Worm (Caenorhabditis elegans): ENCODE data around the gene T19B10.2.

T19B10.2 gene

ce11 chrV:11220936-11221335 lies at the start of gene T19B10.2:
TSS of gene T19B10.2 (plus strand) at chrV:11221302.
- TF ChIP-seq ets-7 (tag; optimal IDR thresholded peaks at IDR 0.05): no peak
- no peak for TF ChIP-seq hmbx-1 (tag; optimal IDR thresholded peaks at IDR 0.05)
- TF ChIP-seq pes-1 (GFP tag; IDR thresholded peaks at IDR 0.05): no peak
- TF ChIP-seq ceh-13 (GFP tag; optimal IDR thresholded peaks at IDR 0.05): no peak
- TF ChIP-seq hmg-4 (GFP tag; optimal IDR thresholded peaks at IDR 0.05): no peak
- no peak for TF ChIP-seq aly-1 (tag; optimal IDR thresholded peaks at IDR 0.05)
- TF ChIP-seq scrt-1 (GFP tag; IDR thresholded peaks at IDR 0.05): no peak
- TF ChIP-seq sea-1 (GFP tag; conservative IDR thresholded peaks at IDR 0.05): no peak
- TF ChIP-seq ama-1 (optimal IDR thresholded peaks at IDR 0.05): no peak
- no peak for TF ChIP-seq hnd-1 (tag; optimal IDR thresholded peaks at IDR 0.05)
- TF ChIP-seq tra-4 (tag; optimal IDR thresholded peaks at IDR 0.05): no peak
- no peak for TF ChIP-seq flt-1 (GFP tag; IDR thresholded peaks at IDR 0.05)
- no peak for TF ChIP-seq tbx-37 (GFP tag; conservative IDR thresholded peaks at IDR 0.05)
- no peak for TF ChIP-seq B0310.2 (tag; optimal IDR thresholded peaks at IDR 0.05)
- TF ChIP-seq F13C5.2 (tag; optimal IDR thresholded peaks at IDR 0.05): no peak
- TF ChIP-seq ceh-36 (tag; optimal IDR thresholded peaks at IDR 0.05): no peak
- TF ChIP-seq tbx-11 (GFP tag; IDR thresholded peaks at IDR 0.05): no peak

ce11 chrV:11171906-11172305 lies 49.2 kb upstream of the T19B10.2 start, which contains the start of gene T19C4.5:
TSS of gene T19C4.5 (plus strand) at chrV:11172213.
- TF ChIP-seq sea-1 (GFP tag; conservative IDR thresholded peaks at IDR 0.05) (no peak), ceh-36 (tag; optimal IDR thresholded peaks at IDR 0.05) (no peak), scrt-1 (GFP tag; IDR thresholded peaks at IDR 0.05) (no peak), flt-1 (GFP tag; IDR thresholded peaks at IDR 0.05) (no peak), tbx-11 (GFP tag; IDR thresholded peaks at IDR 0.05) (no peak), pes-1 (GFP tag; IDR thresholded peaks at IDR 0.05) (no peak), hmbx-1 (tag; optimal IDR thresholded peaks at IDR 0.05) (no peak), ets-7 (tag; optimal IDR thresholded peaks at IDR 0.05) (no peak), B0310.2 (tag; optimal IDR thresholded peaks at IDR 0.05) (no peak), tra-4 (tag; optimal IDR thresholded peaks at IDR 0.05) (no peak), hnd-1 (tag; optimal IDR thresholded peaks at IDR 0.05) (no peak), ceh-13 (GFP tag; optimal IDR thresholded peaks at IDR 0.05) (no peak)

DNA sequence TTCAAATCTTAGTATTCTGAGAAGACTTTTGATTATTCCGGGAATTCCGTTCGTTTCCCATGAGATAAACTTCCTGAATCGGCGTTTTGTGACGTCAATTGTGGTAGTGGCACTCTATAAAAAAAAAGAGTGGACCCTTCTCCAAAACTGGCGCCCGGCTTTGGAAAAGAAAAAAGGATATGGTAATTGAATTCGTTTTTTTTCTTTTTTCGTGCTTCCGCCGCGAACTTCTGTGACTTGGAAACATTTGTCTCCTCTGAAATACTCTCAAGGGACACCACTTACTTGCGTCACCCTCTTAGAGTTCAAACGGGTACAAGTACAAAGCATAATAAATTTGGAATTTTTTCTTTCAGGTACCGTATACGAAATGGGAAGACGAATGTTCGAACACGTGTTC lies 48.4 kb upstream of the T19B10.2 start:
- TF ChIP-seq flt-1 (GFP tag; IDR thresholded peaks at IDR 0.05) (no peak), ama-1 (optimal IDR thresholded peaks at IDR 0.05) (no peak), hmg-4 (GFP tag; optimal IDR thresholded peaks at IDR 0.05) (no peak), tra-4 (tag; optimal IDR thresholded peaks at IDR 0.05) (no peak), hmbx-1 (tag; optimal IDR thresholded peaks at IDR 0.05) (no peak)

DNA sequence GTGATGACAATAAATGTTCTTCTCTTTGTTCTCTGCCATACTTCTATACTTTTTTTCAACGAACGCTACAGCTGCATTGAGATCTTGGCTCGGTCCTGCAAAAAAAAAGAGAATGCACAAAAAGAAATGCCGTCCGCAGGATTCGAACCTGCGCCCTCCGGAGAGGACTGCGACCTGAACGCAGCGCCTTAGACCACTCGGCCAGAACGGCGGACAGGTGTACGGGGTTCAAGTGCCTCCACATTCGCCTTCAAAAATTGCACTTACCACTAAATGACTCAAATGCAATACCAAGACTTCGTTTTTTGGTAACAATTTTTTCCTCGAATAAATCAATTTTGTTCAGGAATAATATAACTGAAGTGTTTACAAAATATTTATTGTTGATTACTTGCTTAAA lies 46.4 kb upstream of the T19B10.2 start:
- TF ChIP-seq sea-1 (GFP tag; conservative IDR thresholded peaks at IDR 0.05): no peak
- no peak; the same call in 1 of the 2 replicates for TF ChIP-seq pes-1 (GFP tag; IDR thresholded peaks at IDR 0.05)

ce11 chrV:11177577-11177976 lies 43.5 kb upstream of the T19B10.2 start, which contains the start of gene gpa-1:
TSS of gene gpa-1 (minus strand) at chrV:11177677.
- TF ChIP-seq tbx-37 (GFP tag; conservative IDR thresholded peaks at IDR 0.05) (no peak), aly-1 (tag; optimal IDR thresholded peaks at IDR 0.05) (no peak), sea-1 (GFP tag; conservative IDR thresholded peaks at IDR 0.05) (no peak), scrt-1 (GFP tag; IDR thresholded peaks at IDR 0.05) (no peak), hnd-1 (tag; optimal IDR thresholded peaks at IDR 0.05) (no peak), F13C5.2 (tag; optimal IDR thresholded peaks at IDR 0.05) (no peak), tra-4 (tag; optimal IDR thresholded peaks at IDR 0.05) (no peak), flt-1 (GFP tag; IDR thresholded peaks at IDR 0.05) (no peak), ceh-13 (GFP tag; optimal IDR thresholded peaks at IDR 0.05) (no peak), pes-1 (GFP tag; IDR thresholded peaks at IDR 0.05) (no peak), hmg-4 (GFP tag; optimal IDR thresholded peaks at IDR 0.05) (no peak)

ce11 chrV:11180951-11181350 lies 40.2 kb upstream of the T19B10.2 start:
- TF ChIP-seq F13C5.2 (tag; optimal IDR thresholded peaks at IDR 0.05) (no peak), hmg-4 (GFP tag; optimal IDR thresholded peaks at IDR 0.05) (no peak), pes-1 (GFP tag; IDR thresholded peaks at IDR 0.05) (no peak), sea-1 (GFP tag; conservative IDR thresholded peaks at IDR 0.05) (no peak), ama-1 (optimal IDR thresholded peaks at IDR 0.05) (no peak), flt-1 (GFP tag; IDR thresholded peaks at IDR 0.05) (no peak), ets-7 (tag; optimal IDR thresholded peaks at IDR 0.05) (no peak), tra-4 (tag; optimal IDR thresholded peaks at IDR 0.05) (no peak), B0310.2 (tag; optimal IDR thresholded peaks at IDR 0.05) (no peak), tbx-37 (GFP tag; conservative IDR thresholded peaks at IDR 0.05) (no peak), ceh-13 (GFP tag; optimal IDR thresholded peaks at IDR 0.05) (no peak), aly-1 (tag; optimal IDR thresholded peaks at IDR 0.05) (no peak), hmbx-1 (tag; optimal IDR thresholded peaks at IDR 0.05) (no peak), scrt-1 (GFP tag; IDR thresholded peaks at IDR 0.05) (no peak), ceh-36 (tag; optimal IDR thresholded peaks at IDR 0.05) (no peak), tbx-11 (GFP tag; IDR thresholded peaks at IDR 0.05) (no peak), hnd-1 (tag; optimal IDR thresholded peaks at IDR 0.05) (no peak)

ce11 chrV:11182925-11183324 lies 38.2 kb upstream of the T19B10.2 start, which contains the start of gene cnc-10:
TSS of gene cnc-10 (plus strand) at chrV:11183225.
- TF ChIP-seq hnd-1 (tag; optimal IDR thresholded peaks at IDR 0.05): no peak
- no peak for TF ChIP-seq tbx-11 (GFP tag; IDR thresholded peaks at IDR 0.05)
- no peak for TF ChIP-seq B0310.2 (tag; optimal IDR thresholded peaks at IDR 0.05)

ce11 chrV:11190983-11191382 lies 30.1 kb upstream of the T19B10.2 start, which contains the start of gene lgc-49:
TSS of gene lgc-49 (plus strand) at chrV:11191283.
- TF ChIP-seq aly-1 (tag; optimal IDR thresholded peaks at IDR 0.05): no peak
- TF ChIP-seq tbx-37 (GFP tag; conservative IDR thresholded peaks at IDR 0.05): no peak
- TF ChIP-seq flt-1 (GFP tag; IDR thresholded peaks at IDR 0.05): no peak
- no peak for TF ChIP-seq tbx-11 (GFP tag; IDR thresholded peaks at IDR 0.05)
- TF ChIP-seq B0310.2 (tag; optimal IDR thresholded peaks at IDR 0.05): no peak

Data from whole organism, early embryonic.